Worm (Caenorhabditis elegans): Measurements from ENCODE around the gene set-21.
"Not testable (repeated sequence)": the region's sequence is repeated elsewhere in the genome, so short reads cannot be mapped to it uniquely, and the experiment has no call there.

The set-21 gene

DNA sequence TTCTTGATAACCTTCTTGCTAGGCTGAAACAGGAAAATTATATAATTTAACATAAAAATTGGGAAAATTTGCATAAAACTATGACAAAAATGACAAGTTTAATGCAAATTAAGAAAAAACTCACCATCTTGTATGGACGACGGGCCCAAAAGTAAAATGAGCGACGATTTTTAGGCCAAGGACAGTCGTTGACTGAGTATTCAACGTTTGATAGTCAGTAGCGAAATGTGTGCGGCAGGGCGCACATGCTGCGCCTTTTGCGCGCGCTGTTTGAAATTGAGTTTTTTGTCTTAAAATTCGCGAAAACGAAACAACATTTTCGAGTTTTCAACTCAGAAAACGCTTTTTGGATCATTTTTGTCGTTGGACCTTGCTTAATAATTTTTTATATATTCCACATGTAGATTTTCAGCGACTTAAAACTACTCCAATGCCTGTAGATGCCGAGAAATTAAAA is at the start of gene set-21, which contains the start of gene rpl-7A:
Gene set-21, plus strand, starts transcription at position 407 of the 457 bp plus-strand sequence.
Gene rpl-7A, minus strand, starts transcription at position 153 of the 457 bp plus-strand sequence.
- TF ChIP-seq dao-5 (tag; optimal IDR thresholded peaks at IDR 0.05), result no peak
- TF ChIP-seq W03F9.2 (tag; optimal IDR thresholded peaks at IDR 0.05), result peak; percentile 79
- TF ChIP-seq him-1 (tag; optimal IDR thresholded peaks at IDR 0.05), result peak; percentile 73

DNA sequence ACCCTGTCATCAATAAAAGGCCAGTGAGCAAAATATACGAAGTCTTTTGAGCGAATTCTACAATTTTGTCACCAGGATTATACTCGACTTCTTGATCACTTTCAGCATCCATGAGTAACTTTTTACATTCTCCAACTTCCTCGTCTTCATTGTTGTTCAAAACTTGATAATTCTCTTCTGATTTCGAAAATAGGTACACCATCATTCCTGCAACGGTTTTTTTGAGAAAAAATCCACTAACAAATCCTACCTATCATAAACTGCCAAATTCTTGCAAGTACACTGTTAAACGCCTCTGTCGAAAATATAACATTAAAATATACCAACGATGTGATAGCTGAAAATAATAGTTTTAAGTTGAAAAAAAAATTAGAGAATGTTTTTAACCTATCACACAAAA is 45.8 kb upstream of the set-21 start:
- no peak for TF ChIP-seq dao-5 (tag; optimal IDR thresholded peaks at IDR 0.05)

ce11 chrIV:4346512-4346911 is 44.1 kb upstream of the set-21 start, which contains the start of gene oac-52:
oac-52 (minus strand) TSS chrIV:4346612.
- TF ChIP-seq W03F9.2 (tag; optimal IDR thresholded peaks at IDR 0.05), result no peak
- no peak for TF ChIP-seq him-1 (tag; optimal IDR thresholded peaks at IDR 0.05)
- TF ChIP-seq dao-5 (tag; optimal IDR thresholded peaks at IDR 0.05), result no peak

ce11 chrIV:4347578-4348003 is 43.1 kb upstream of the set-21 start:
- TF ChIP-seq him-1 (tag; optimal IDR thresholded peaks at IDR 0.05), result no peak
- no peak for TF ChIP-seq dao-5 (tag; optimal IDR thresholded peaks at IDR 0.05)
- TF ChIP-seq W03F9.2 (tag; optimal IDR thresholded peaks at IDR 0.05), result no peak

DNA sequence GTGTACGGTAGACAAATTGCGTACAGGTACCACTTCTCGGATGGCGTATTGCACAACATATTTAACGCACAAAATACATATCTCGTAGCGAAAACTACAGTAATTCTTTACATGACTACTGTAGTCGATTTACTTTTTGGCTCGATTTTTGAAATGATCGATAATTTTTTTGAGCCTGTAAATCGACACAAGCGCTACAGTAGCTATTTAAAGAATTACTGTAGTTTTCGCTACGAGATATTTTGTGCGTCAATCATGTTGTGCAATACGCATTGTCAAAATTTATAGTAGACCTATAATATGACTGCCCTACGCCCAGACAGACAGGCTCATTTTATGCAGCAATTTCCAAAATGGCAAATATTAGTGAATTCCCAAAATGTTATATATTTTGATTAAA is 42.5 kb upstream of the set-21 start, which contains the start of gene W03B1.5:
Gene W03B1.5, plus strand, starts transcription at position 301 of the 400 bp plus-strand sequence.
- TF ChIP-seq W03F9.2, him-1, dao-5 (tag; optimal IDR thresholded peaks at IDR 0.05): not testable (repeated sequence)

DNA sequence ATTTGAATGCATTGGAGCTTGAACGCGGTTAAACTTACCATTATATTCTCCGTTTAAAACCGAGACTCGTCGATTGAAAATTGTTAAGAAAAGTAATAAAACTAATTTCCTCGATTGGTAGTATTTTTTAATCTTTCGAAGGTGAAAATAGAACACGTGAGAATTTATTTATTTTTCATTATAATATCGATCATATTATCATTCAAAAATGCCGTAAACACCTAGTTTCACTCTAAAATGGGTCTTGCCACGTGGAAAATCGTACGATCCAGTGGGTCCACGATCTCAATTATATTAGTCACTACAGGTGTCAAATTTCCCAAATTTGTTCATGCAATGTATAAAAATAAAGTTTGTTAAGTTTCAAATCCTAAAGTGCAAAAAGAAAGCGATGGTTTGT is 33.8 kb upstream of the set-21 start, which contains the start of gene W03B1.9:
Gene W03B1.9, minus strand, starts transcription at position 101 of the 400 bp plus-strand sequence.
- TF ChIP-seq dao-5 (tag; optimal IDR thresholded peaks at IDR 0.05), result no peak
- TF ChIP-seq him-1 (tag; optimal IDR thresholded peaks at IDR 0.05), result no peak
- TF ChIP-seq W03F9.2 (tag; optimal IDR thresholded peaks at IDR 0.05), result no peak

DNA sequence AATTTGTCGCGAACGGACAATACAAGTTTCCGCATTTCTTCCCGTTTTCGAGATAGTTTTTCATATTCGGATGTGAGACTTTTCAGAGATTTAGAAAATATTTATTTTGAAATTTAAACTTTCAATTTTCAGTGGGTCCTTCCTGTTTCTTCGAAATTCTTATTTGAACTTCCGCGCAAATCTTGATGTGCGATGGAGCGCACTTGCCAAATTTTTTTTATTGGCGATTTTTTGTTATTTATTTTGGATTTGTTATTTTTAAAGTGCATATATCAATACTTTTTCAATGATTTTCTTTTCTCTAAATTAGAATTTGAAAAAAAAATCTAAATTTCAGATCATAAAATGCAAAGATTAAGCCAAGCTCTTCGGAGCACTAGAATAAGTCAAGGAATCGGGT is 33.3 kb upstream of the set-21 start, which contains the start of gene sars-2:
Gene sars-2, plus strand, starts transcription at position 341 of the 400 bp plus-strand sequence.
- TF ChIP-seq him-1 (tag; optimal IDR thresholded peaks at IDR 0.05), result no peak
- TF ChIP-seq dao-5 (tag; optimal IDR thresholded peaks at IDR 0.05), result no peak
- no peak for TF ChIP-seq W03F9.2 (tag; optimal IDR thresholded peaks at IDR 0.05)

ce11 chrIV:4359653-4360052 is 31.0 kb upstream of the set-21 start, which contains the start of gene F55F10.3:
F55F10.3 (plus strand) TSS chrIV:4359953.
- TF ChIP-seq him-1 (tag; optimal IDR thresholded peaks at IDR 0.05), result no peak
- TF ChIP-seq W03F9.2 (tag; optimal IDR thresholded peaks at IDR 0.05), result no peak
- TF ChIP-seq dao-5 (tag; optimal IDR thresholded peaks at IDR 0.05), result no peak

DNA sequence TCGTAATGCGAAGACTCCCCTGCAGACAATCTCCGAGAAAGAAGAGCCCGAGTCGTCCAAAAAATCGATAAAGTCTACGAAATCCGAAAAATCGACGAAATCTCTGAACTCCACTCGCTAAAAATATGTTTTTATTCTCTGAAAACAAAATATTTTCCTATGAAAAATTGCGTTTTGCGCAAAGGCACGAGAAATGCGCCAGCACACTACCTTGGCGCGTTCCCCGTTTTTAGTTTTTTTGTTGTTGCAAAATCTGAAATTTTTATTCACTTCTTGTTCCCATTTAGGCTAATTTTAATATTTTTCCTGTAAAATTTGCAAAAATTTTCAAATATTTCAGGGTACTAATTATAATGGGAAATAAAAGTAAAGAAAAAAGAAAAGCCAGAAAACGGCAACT is 30.1 kb upstream of the set-21 start, which contains the start of gene F55F10.1:
Gene F55F10.1, plus strand, starts transcription at position 341 of the 400 bp plus-strand sequence.
- TF ChIP-seq him-1 (tag; optimal IDR thresholded peaks at IDR 0.05) (no peak), dao-5 (tag; optimal IDR thresholded peaks at IDR 0.05) (no peak), W03F9.2 (tag; optimal IDR thresholded peaks at IDR 0.05) (peak; percentile 67)

DNA sequence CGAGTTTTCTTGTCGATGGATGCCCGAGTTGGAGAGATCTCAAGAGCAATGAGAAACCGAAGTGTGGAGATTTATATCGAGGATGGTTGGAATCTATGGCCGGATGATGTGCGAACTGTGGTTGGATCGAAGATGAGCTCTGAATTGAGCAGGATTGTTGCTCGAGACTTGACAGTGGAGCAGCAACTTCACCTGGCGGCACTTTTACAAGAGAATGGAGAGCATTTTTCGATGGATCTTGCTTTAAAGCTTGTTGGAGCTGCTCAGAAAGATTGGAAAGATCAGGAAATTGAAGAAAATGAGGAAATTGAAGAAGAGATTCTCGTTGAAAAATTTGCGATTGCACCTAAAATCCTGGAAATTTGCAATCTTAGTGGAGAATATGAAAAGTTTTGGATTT is 21.5 kb upstream of the set-21 start:
- no peak for TF ChIP-seq W03F9.2 (tag; optimal IDR thresholded peaks at IDR 0.05)
- TF ChIP-seq him-1 (tag; optimal IDR thresholded peaks at IDR 0.05), result no peak
- no peak for TF ChIP-seq dao-5 (tag; optimal IDR thresholded peaks at IDR 0.05)

DNA sequence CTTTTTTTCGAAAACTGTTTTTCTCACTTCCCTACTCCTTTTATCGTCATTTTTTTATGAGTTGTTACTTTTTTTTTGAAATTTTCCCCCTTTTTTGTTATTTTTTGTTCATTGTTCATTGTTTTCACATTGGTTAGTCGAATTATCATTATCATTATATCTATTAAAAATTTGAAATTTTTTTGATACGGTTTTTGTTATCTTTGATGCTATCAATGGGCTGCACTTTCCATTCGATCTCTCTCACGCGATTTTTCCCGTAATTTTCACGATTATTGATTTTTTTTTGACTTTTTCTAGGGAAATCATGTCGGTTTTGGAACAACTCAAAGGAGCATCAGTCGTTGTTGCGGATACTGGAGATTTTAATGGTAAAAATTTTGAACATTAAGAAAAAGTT is 4.3 kb upstream of the set-21 start, which contains the start of gene tald-1:
Gene tald-1, plus strand, starts transcription at position 301 of the 400 bp plus-strand sequence.
- TF ChIP-seq dao-5 (tag; optimal IDR thresholded peaks at IDR 0.05) (no peak), W03F9.2 (tag; optimal IDR thresholded peaks at IDR 0.05) (no peak), him-1 (tag; optimal IDR thresholded peaks at IDR 0.05) (no peak)

ce11 chrIV:4393488-4393887 is 2.8 kb downstream of the set-21 start:
- TF ChIP-seq W03F9.2 (tag; optimal IDR thresholded peaks at IDR 0.05) (peak; percentile 29), him-1 (tag; optimal IDR thresholded peaks at IDR 0.05) (no peak)

DNA sequence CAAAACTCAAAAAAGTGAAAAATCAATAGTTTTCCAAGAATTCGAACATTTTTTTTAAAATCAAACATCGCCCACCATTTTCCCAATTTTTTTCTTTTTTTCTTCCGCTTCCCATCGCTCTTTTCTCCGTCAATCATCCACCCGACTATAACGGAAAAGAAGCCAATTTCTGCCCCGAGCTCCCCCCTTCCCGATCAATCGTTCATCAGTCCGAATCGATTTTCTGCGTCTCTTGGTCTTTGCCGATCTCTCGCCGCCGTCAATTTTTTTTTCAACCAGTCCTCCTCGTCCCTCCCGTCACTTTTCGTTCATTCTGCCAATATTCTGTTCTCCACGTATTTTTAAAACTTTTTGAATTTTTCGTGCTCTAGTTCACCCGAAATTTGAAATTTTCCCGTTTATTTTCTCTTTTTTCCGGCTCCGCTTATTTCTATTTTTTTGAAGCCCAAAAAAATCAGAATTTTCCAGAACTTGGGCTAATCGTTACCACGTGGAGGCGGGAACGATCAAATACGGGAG is 3.4 kb downstream of the set-21 start, which contains the start of gene ell-1:
Gene ell-1, plus strand, starts transcription at position 469 of the 519 bp plus-strand sequence.
- no peak for TF ChIP-seq him-1 (tag; optimal IDR thresholded peaks at IDR 0.05)
- TF ChIP-seq W03F9.2 (tag; optimal IDR thresholded peaks at IDR 0.05), result no peak
- no peak for TF ChIP-seq dao-5 (tag; optimal IDR thresholded peaks at IDR 0.05)

DNA sequence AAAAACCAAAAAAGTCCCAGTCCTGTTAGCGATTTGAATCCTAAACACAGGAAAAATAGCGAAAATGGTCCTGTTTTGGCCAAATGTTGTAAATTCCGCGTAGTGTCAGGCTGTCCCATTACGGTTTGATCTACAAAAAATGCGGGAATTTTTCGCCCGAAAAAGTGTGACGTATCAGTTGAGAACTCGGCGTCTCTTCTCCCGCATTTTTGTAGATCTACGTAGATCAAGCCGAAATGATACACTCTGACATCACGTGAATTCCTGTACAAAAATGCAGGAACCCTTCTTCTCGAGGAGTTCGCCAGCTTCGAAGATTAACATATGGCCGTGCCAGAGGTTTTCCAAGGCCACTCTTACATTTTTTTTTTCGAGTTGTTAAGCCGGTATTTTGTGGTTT is 4.9 kb downstream of the set-21 start:
- TF ChIP-seq W03F9.2 (tag; optimal IDR thresholded peaks at IDR 0.05) (no peak), dao-5 (tag; optimal IDR thresholded peaks at IDR 0.05) (no peak), him-1 (tag; optimal IDR thresholded peaks at IDR 0.05) (no peak)

Data from whole organism, L4/young adult.